Worm (Caenorhabditis elegans): ENCODE results near the gene AC7.3.

ce11 chrIV:5086243-5086960 is 25.2 kb upstream of the AC7.3 start:
- no peak for TF ChIP-seq unc-62 (GFP tag; optimal IDR thresholded peaks at IDR 0.05)
- TF ChIP-seq nhr-11 (tag; optimal IDR thresholded peaks at IDR 0.05) = no peak
- TF ChIP-seq ama-1 (optimal IDR thresholded peaks at IDR 0.05) = no peak
- TF ChIP-seq lsy-2 (tag; optimal IDR thresholded peaks at IDR 0.05) = no peak
- TF ChIP-seq zag-1 (tag; optimal IDR thresholded peaks at IDR 0.05) = no peak
- TF ChIP-seq blmp-1 (tag; optimal IDR thresholded peaks at IDR 0.05; ENCODE audit: insufficient read depth) = no peak

All from whole organism, L2 larva.